Worm (Caenorhabditis elegans) whole organism, L3 larva: ENCODE measurements around the gene bath-26.

Experiments used
- ZK546.5 ChIP-seq: sonication (generic microtip); optimal IDR thresholded peaks from 2 replicates; lab custom pipeline; 2017; ENCODE audit warnings: missing biosample characterization, missing genetic modification characterization
- fkh-10 ChIP-seq: sonication (generic microtip); optimal IDR thresholded peaks from 2 replicates; lab custom pipeline; 2017; ENCODE audit warnings: missing biosample characterization, missing genetic modification reagents, missing genetic modification characterization
- mdl-1 ChIP-seq: fragments of 150-350 bp; optimal IDR thresholded peaks from 2 replicates; lab custom pipeline; 2014; ENCODE audit warnings: missing biosample characterization, missing genetic modification characterization
- nhr-12 ChIP-seq: fragments of 150-350 bp; optimal IDR thresholded peaks from 2 replicates; lab custom pipeline; 2014; ENCODE audit warnings: missing biosample characterization, missing genetic modification characterization
- nhr-237 ChIP-seq: fragments of 150-350 bp; optimal IDR thresholded peaks from 2 replicates; lab custom pipeline; 2014; ENCODE audit warnings: missing biosample characterization, missing genetic modification characterization
- nhr-77 ChIP-seq: fragments of 150-350 bp; optimal IDR thresholded peaks from 2 replicates; lab custom pipeline; 2014; ENCODE audit warnings: missing biosample characterization, missing genetic modification characterization
- unc-62 ChIP-seq: fragments of 150-350 bp; sonication (generic microtip); optimal IDR thresholded peaks from 4 replicates; lab custom pipeline; 2014; ENCODE audit warnings: missing biosample characterization, missing genetic modification reagents, missing genetic modification characterization
- ztf-11 ChIP-seq: fragments of 150-350 bp; optimal IDR thresholded peaks from 2 replicates; lab custom pipeline; 2014; ENCODE audit warnings: missing biosample characterization, missing genetic modification characterization

ce11 chrII:1567646-1568045 lies 32.9 kb downstream of the bath-26 start, which contains the start of gene K05F6.8:
- TF ChIP-seq nhr-237 (no peak), unc-62 (GFP tag; lab: Kevin White, UChicago) (no peak), fkh-10 (no peak), ztf-11 (tag; lab: Kevin White, UChicago) (no peak), ZK546.5 (tag; lab: Kevin White, UChicago) (no peak), nhr-12 (tag; lab: Kevin White, UChicago) (no peak), nhr-77 (no peak), mdl-1 (no peak)
